Worm (Caenorhabditis elegans) whole organism, young adult: Measurements from ENCODE around the gene D1014.4.

ENCODE experiments used
- B0336.3 ChIP-seq: fragments of 200-800 bp; sonication (Bioruptor generic); IDR thresholded peaks from 2 replicates; pipeline ENCODE4 v1.3.6; 2022; ENCODE audit warnings: missing genetic modification characterization, missing compliant biosample characterization
- C17E4.6 ChIP-seq: fragments of 200-800 bp; sonication (Bioruptor generic); IDR thresholded peaks from 2 replicates; pipeline ENCODE4 v1.3.6; 2022; ENCODE audit warnings: missing genetic modification reagents, missing genetic modification characterization, missing compliant biosample characterization
- F22D6.2 ChIP-seq: sonication (generic microtip); optimal IDR thresholded peaks from 2 replicates; lab custom pipeline; 2016; ENCODE audit warnings: mild to moderate bottlenecking, missing genetic modification characterization, missing compliant biosample characterization
- F49E8.2 ChIP-seq: sonication (generic microtip); optimal IDR thresholded peaks from 3 replicates; lab custom pipeline; 2017; ENCODE audit warnings: missing genetic modification characterization, mild to moderate bottlenecking, missing compliant biosample characterization, antibody characterized with exemption, moderate library complexity; ENCODE audit not compliant: insufficient read depth
- K11D2.4 ChIP-seq: fragments of 200-800 bp; sonication (Bioruptor generic); IDR thresholded peaks from 2 replicates; pipeline ENCODE4 v1.3.6; 2022; ENCODE audit warnings: missing genetic modification reagents, missing genetic modification characterization, missing compliant biosample characterization
- K12H6.12 ChIP-seq: fragments of 200-800 bp; sonication (Bioruptor generic); optimal IDR thresholded peaks from 2 replicates; lab custom pipeline; 2018; ENCODE audit warnings: mild to moderate bottlenecking, missing genetic modification characterization, missing compliant biosample characterization
- Y79H2A.3 ChIP-seq: fragments of 200-800 bp; sonication (Bioruptor generic); conservative IDR thresholded peaks from 2 replicates; pipeline ENCODE4 v1.3.6; 2022; ENCODE audit warnings: missing genetic modification reagents, missing genetic modification characterization, missing compliant biosample characterization
- ZK185.1 ChIP-seq: sonication (generic microtip); optimal IDR thresholded peaks from 2 replicates; lab custom pipeline; 2016; ENCODE audit warnings: mild to moderate bottlenecking, missing genetic modification characterization, missing compliant biosample characterization; ENCODE audit not compliant: poor library complexity, severe bottlenecking
- ama-1 ChIP-seq, 3 experiments: fragments of 150-350 bp in 1 of 3; sonication (generic microtip) in 2 of 3; optimal IDR thresholded peaks; 2 replicates each; lab custom pipeline; 2014 to 2018; ENCODE audit warnings: missing biosample characterization in 2 of 3, missing genetic modification characterization in 2 of 3, missing genetic modification reagents in 2 of 3
- aptf-2 ChIP-seq: fragments of 200-800 bp; sonication (Bioruptor generic); conservative IDR thresholded peaks from 2 replicates; pipeline ENCODE4 v1.3.6; 2022; ENCODE audit warnings: missing genetic modification reagents, missing genetic modification characterization, missing compliant biosample characterization
- aptf-3 ChIP-seq: fragments of 200-800 bp; sonication (Bioruptor generic); IDR thresholded peaks from 2 replicates; pipeline ENCODE4 v1.3.6; 2022; ENCODE audit warnings: missing genetic modification characterization, missing compliant biosample characterization
- attf-3 ChIP-seq: fragments of 200-800 bp; sonication (Bioruptor generic); conservative IDR thresholded peaks from 2 replicates; pipeline ENCODE4 v1.3.6; 2022; ENCODE audit warnings: missing genetic modification reagents, missing genetic modification characterization, missing compliant biosample characterization
- attf-5 ChIP-seq: fragments of 200-800 bp; sonication (Bioruptor generic); optimal IDR thresholded peaks from 2 replicates; lab custom pipeline; 2018; ENCODE audit warnings: mild to moderate bottlenecking, missing genetic modification characterization, missing compliant biosample characterization
- cebp-1 ChIP-seq, 2 experiments: fragments of 200-800 bp in 1 of 2; sonication (Bioruptor generic) in 1 of 2; sonication (generic microtip) in 1 of 2; IDR thresholded peaks in 1 of 2; optimal IDR thresholded peaks in 1 of 2; 2 replicates each; pipeline versions ENCODE4 v1.3.6 to Lab custom; 2017 to 2022; ENCODE audit warnings: missing compliant biosample characterization in 2 of 2, missing genetic modification characterization in 2 of 2, mild to moderate bottlenecking in 1 of 2, missing genetic modification reagents in 1 of 2, moderate library complexity in 1 of 2
- ceh-40 ChIP-seq: fragments of 200-800 bp; sonication (Bioruptor generic); IDR thresholded peaks from 2 replicates; pipeline ENCODE4 v1.3.6; 2022; ENCODE audit warnings: missing genetic modification characterization, missing compliant biosample characterization
- ceh-79 ChIP-seq: sonication (generic microtip); optimal IDR thresholded peaks from 2 replicates; lab custom pipeline; 2017; ENCODE audit warnings: mild to moderate bottlenecking, missing genetic modification characterization, missing compliant biosample characterization
- die-1 ChIP-seq: sonication (generic microtip); optimal IDR thresholded peaks from 2 replicates; lab custom pipeline; 2016; ENCODE audit warnings: missing genotype, mild to moderate bottlenecking, missing genetic modification characterization, missing compliant biosample characterization
- ekl-4 ChIP-seq: fragments of 200-800 bp; sonication (Bioruptor generic); IDR thresholded peaks from 2 replicates; pipeline ENCODE4 v1.3.6; 2022; ENCODE audit warnings: missing genetic modification reagents, missing genetic modification characterization, missing compliant biosample characterization
- gei-17 ChIP-seq: fragments of 200-800 bp; sonication (Bioruptor generic); optimal IDR thresholded peaks from 2 replicates; lab custom pipeline; 2018; ENCODE audit warnings: mild to moderate bottlenecking, missing genetic modification characterization, missing compliant biosample characterization
- him-1 ChIP-seq: sonication (generic microtip); optimal IDR thresholded peaks from 2 replicates; lab custom pipeline; 2016; ENCODE audit warnings: missing genotype, missing genetic modification reagents, missing genetic modification characterization, missing compliant biosample characterization
- hlh-12 ChIP-seq: sonication (generic microtip); optimal IDR thresholded peaks from 2 replicates; lab custom pipeline; 2016; ENCODE audit warnings: missing genetic modification characterization, missing compliant biosample characterization
- hlh-26 ChIP-seq: fragments of 200-800 bp; sonication (Bioruptor generic); conservative IDR thresholded peaks from 2 replicates; pipeline ENCODE4 v1.3.6; 2022; ENCODE audit warnings: missing genetic modification reagents, missing genetic modification characterization, missing compliant biosample characterization
- hmg-20 ChIP-seq: fragments of 200-800 bp; sonication (Bioruptor generic); IDR thresholded peaks from 2 replicates; pipeline ENCODE4 v1.3.6; 2022; ENCODE audit warnings: missing genetic modification reagents, missing genetic modification characterization, missing compliant biosample characterization
- mes-4 ChIP-seq: sonication (generic microtip); optimal IDR thresholded peaks from 2 replicates; lab custom pipeline; 2016; ENCODE audit warnings: missing genotype, missing genetic modification characterization, missing compliant biosample characterization
- nhr-120 ChIP-seq: fragments of 200-800 bp; sonication (Bioruptor generic); IDR thresholded peaks from 2 replicates; pipeline ENCODE4 v1.3.6; 2022; ENCODE audit warnings: missing genetic modification characterization, missing compliant biosample characterization
- nhr-179 ChIP-seq: sonication (generic microtip); optimal IDR thresholded peaks from 2 replicates; lab custom pipeline; 2016; ENCODE audit warnings: mild to moderate bottlenecking, missing genetic modification characterization, missing compliant biosample characterization
- pha-4 ChIP-seq: fragments of 150-350 bp; sonication (generic microtip); optimal IDR thresholded peaks from 2 replicates; lab custom pipeline; 2014; ENCODE audit warnings: missing biosample characterization, missing genetic modification reagents, missing genetic modification characterization
- repo-1 ChIP-seq: sonication (generic microtip); optimal IDR thresholded peaks from 2 replicates; lab custom pipeline; 2017; ENCODE audit warnings: mild to moderate bottlenecking, missing genetic modification characterization, missing compliant biosample characterization
- sdz-38 ChIP-seq: sonication (generic microtip); optimal IDR thresholded peaks from 2 replicates; lab custom pipeline; 2016; ENCODE audit warnings: missing genotype, missing genetic modification characterization, missing compliant biosample characterization
- sea-2 ChIP-seq: fragments of 200-800 bp; sonication (Bioruptor generic); IDR thresholded peaks from 2 replicates; pipeline ENCODE4 v1.3.6; 2022; ENCODE audit warnings: missing genetic modification characterization, missing compliant biosample characterization
- snpc-1.3 ChIP-seq: sonication (generic microtip); optimal IDR thresholded peaks from 2 replicates; lab custom pipeline; 2017; ENCODE audit warnings: missing genetic modification characterization, mild to moderate bottlenecking, missing compliant biosample characterization, antibody characterized with exemption, moderate library complexity, missing genotype, missing genetic modification reagents; ENCODE audit not compliant: insufficient read depth
- snpc-4 ChIP-seq, 5 experiments: fragments of 150-350 bp in 1 of 5; sonication (generic microtip) in 4 of 5; optimal IDR thresholded peaks; 2 replicates each; lab custom pipeline; 2014 to 2018; ENCODE audit warnings: missing genetic modification characterization in 5 of 5, missing biosample characterization in 3 of 5, antibody characterized with exemption in 2 of 5, mild to moderate bottlenecking in 2 of 5, missing compliant biosample characterization in 2 of 5, missing genotype in 2 of 5, moderate library complexity in 2 of 5, missing genetic modification reagents in 1 of 5
- somi-1 ChIP-seq: fragments of 200-800 bp; sonication (Bioruptor generic); optimal IDR thresholded peaks from 2 replicates; lab custom pipeline; 2018; ENCODE audit warnings: mild to moderate bottlenecking, missing genetic modification characterization, missing compliant biosample characterization
- tbx-9 ChIP-seq: sonication (generic microtip); optimal IDR thresholded peaks from 2 replicates; lab custom pipeline; 2016; ENCODE audit warnings: borderline replicate concordance, missing genetic modification characterization, inconsistent platforms, missing compliant biosample characterization
- unc-62 ChIP-seq: fragments of 150-350 bp; optimal IDR thresholded peaks from 2 replicates; lab custom pipeline; 2014; ENCODE audit warnings: missing biosample characterization, missing genetic modification reagents, missing genetic modification characterization
- xnd-1 ChIP-seq: sonication (generic microtip); optimal IDR thresholded peaks from 2 replicates; lab custom pipeline; 2016; ENCODE audit warnings: missing genotype, missing genetic modification reagents, missing genetic modification characterization, missing compliant biosample characterization
- zfh-2 ChIP-seq: fragments of 200-800 bp; sonication (Bioruptor generic); conservative IDR thresholded peaks from 2 replicates; pipeline ENCODE4 v1.3.6; 2022; ENCODE audit warnings: missing genetic modification reagents, missing genetic modification characterization, missing compliant biosample characterization
- zim-3 ChIP-seq: sonication (generic microtip); optimal IDR thresholded peaks from 2 replicates; lab custom pipeline; 2017; ENCODE audit warnings: mild to moderate bottlenecking, missing genetic modification characterization, moderate library complexity, missing compliant biosample characterization
- ztf-3 ChIP-seq: fragments of 200-800 bp; sonication (Bioruptor generic); optimal IDR thresholded peaks from 2 replicates; lab custom pipeline; 2018; ENCODE audit warnings: mild to moderate bottlenecking, missing genetic modification characterization, missing compliant biosample characterization

D1014.4 gene

ce11 chrV:8143605-8144004, 10.6 kb downstream of the D1014.4 start, which contains the start of gene D1014.2:
TSS of gene D1014.2 (plus strand) at chrV:8143905.
- TF ChIP-seq F22D6.2 (no peak), zim-3 (tag; lab: Kevin White, UChicago) (no peak), ekl-4 (no peak), snpc-1.3 (tag; lab: Kevin White, UChicago) (no peak), ceh-40 (no peak), sdz-38 (tag; lab: Kevin White, UChicago) (no peak), ceh-79 (tag; lab: Kevin White, UChicago) (no peak), ama-1 (optimal IDR thresholded peaks at IDR 0.05; lab: Kevin White, UChicago) (no peak), ama-1 (GFP tag; optimal IDR thresholded peaks at IDR 0.05; lab: Kevin White, UChicago) (no peak), K12H6.12 (tag; lab: Kevin White, UChicago) (no peak), somi-1 (GFP tag; lab: Kevin White, UChicago) (no peak), xnd-1 (tag; lab: Kevin White, UChicago) (no peak), C17E4.6 (GFP tag; lab: Robert Waterston, UW) (no peak), ZK185.1 (tag; lab: Kevin White, UChicago) (no peak), Y79H2A.3 (GFP tag; lab: Robert Waterston, UW) (no peak), pha-4 (tag; lab: Kevin White, UChicago) (no peak), attf-3 (no peak), ztf-3 (no peak), hmg-20 (GFP tag; lab: Robert Waterston, UW) (no peak)

- TF ChIP-seq him-1 (tag; lab: Kevin White, UChicago) (no peak), hlh-26 (GFP tag; lab: Robert Waterston, UW) (no peak), repo-1 (tag; lab: Kevin White, UChicago) (no peak), ekl-4 (no peak), attf-5 (GFP tag; lab: Kevin White, UChicago) (no peak), sea-2 (GFP tag; lab: Robert Waterston, UW) (no peak), zfh-2 (GFP tag; lab: Robert Waterston, UW) (no peak)
Measured at ce11 chrV:8144515-8144914, 11.5 kb downstream of the D1014.4 start.

- TF ChIP-seq nhr-179 (no peak), zim-3 (tag; lab: Kevin White, UChicago) (no peak), aptf-3 (no peak), ekl-4 (no peak), F49E8.2 (tag; lab: Kevin White, UChicago) (no peak), hlh-26 (GFP tag; lab: Robert Waterston, UW) (no peak), hlh-12 (tag; lab: Kevin White, UChicago) (no peak), unc-62 (GFP tag; lab: Kevin White, UChicago) (no peak), B0336.3 (GFP tag; lab: Robert Waterston, UW) (no peak), aptf-2 (GFP tag; lab: Robert Waterston, UW) (no peak), die-1 (tag; lab: Kevin White, UChicago) (no peak), hmg-20 (GFP tag; lab: Robert Waterston, UW) (no peak), K11D2.4 (no peak), mes-4 (tag; lab: Kevin White, UChicago) (no peak), snpc-4 (GFP tag; optimal IDR thresholded peaks at IDR 0.05; lab: Kevin White, UChicago) (no peak), snpc-4 (tag; optimal IDR thresholded peaks at IDR 0.05; lab: Kevin White, UChicago) (no peak), cebp-1 (GFP tag; IDR thresholded peaks at IDR 0.05; lab: Robert Waterston, UW) (no peak), cebp-1 (tag; optimal IDR thresholded peaks at IDR 0.05; lab: Kevin White, UChicago) (no peak), gei-17 (no peak), tbx-9 (tag; lab: Kevin White, UChicago) (no peak), nhr-120 (GFP tag; lab: Robert Waterston, UW) (no peak)
Measured at ce11 chrV:8145329-8145728, 12.3 kb downstream of the D1014.4 start, which contains the start of gene D1014.13. TSS of gene D1014.13 (plus strand) at chrV:8145629.
